ENCODE assay signal across 4 fruit fly cellular contexts in genomic region chrX:7179274-7179673, dm6.
TF ChIP-seq lines count a peak whose summit lies in the region.

No protein-coding gene starts in this region.

- TF ChIP-seq CTCF in whole organism, embryonic (GFP tag; optimal IDR thresholded peaks at IDR 0.05; lab: Kevin White, UChicago): no peak

TF ChIP-seq in whole organism, embryonic, 481 proteins besides CTCF, POLR2A, EP300 and RAD21 (continues in another document):
- TF ChIP-seq sens (GFP tag; lab: Kevin White, UChicago) (peak; percentile 11), CG18764 (GFP tag; optimal IDR thresholded peaks at IDR 0.05; lab: Kevin White, UChicago) (no peak), ab (GFP tag; optimal IDR thresholded peaks at IDR 0.05; lab: Kevin White, UChicago) (no peak), rib (GFP tag; IDR thresholded peaks at IDR 0.05; lab: Robert Waterston, UW) (no peak), E2f2 (GFP tag; IDR thresholded peaks at IDR 0.05; lab: Robert Waterston, UW) (no peak), tll (GFP tag; optimal IDR thresholded peaks at IDR 0.05; lab: Kevin White, UChicago) (no peak), Tbp (GFP tag; optimal IDR thresholded peaks at IDR 0.05; lab: Kevin White, UChicago) (no peak), CG6689 (GFP tag; IDR thresholded peaks at IDR 0.05; lab: Robert Waterston, UW) (no peak), grau (tag; optimal IDR thresholded peaks at IDR 0.05; lab: Kevin White, UChicago) (peak; percentile 13), Ada2b (GFP tag; IDR thresholded peaks at IDR 0.05; lab: Robert Waterston, UW) (no peak), Awh (GFP tag; IDR thresholded peaks at IDR 0.05; lab: Robert Waterston, UW) (no peak), CG17186 (GFP tag; optimal IDR thresholded peaks at IDR 0.05; lab: Kevin White, UChicago) (no peak), CG12391 (tag; optimal IDR thresholded peaks at IDR 0.05; lab: Kevin White, UChicago) (no peak), CG12744 (GFP tag; optimal IDR thresholded peaks at IDR 0.05; lab: Kevin White, UChicago) (no peak), bsh (GFP tag; optimal IDR thresholded peaks at IDR 0.05; lab: Kevin White, UChicago) (peak in 1 of 2 experiments; percentile 21), phol (tag; optimal IDR thresholded peaks at IDR 0.05; lab: Kevin White, UChicago) (no peak), Drgx (GFP tag; IDR thresholded peaks at IDR 0.05; lab: Robert Waterston, UW) (peak; percentile 31; the same call in 1 of the 2 replicates), ap (GFP tag; IDR thresholded peaks at IDR 0.05; lab: Robert Waterston, UW) (no peak), Hmx (GFP tag; optimal IDR thresholded peaks at IDR 0.05; lab: Kevin White, UChicago) (no peak), Sry-β (GFP tag; optimal IDR thresholded peaks at IDR 0.05; lab: Kevin White, UChicago) (no peak), slbo (GFP tag; IDR thresholded peaks at IDR 0.05; lab: Robert Waterston, UW) (no peak), CG15696 (tag; optimal IDR thresholded peaks at IDR 0.05; lab: Kevin White, UChicago) (no peak), CG34224 (GFP tag; IDR thresholded peaks at IDR 0.05; lab: Robert Waterston, UW; ENCODE audit: partially characterized antibody) (no peak), fd3F (GFP tag; optimal IDR thresholded peaks at IDR 0.05; lab: Kevin White, UChicago) (no peak)

TF ChIP-seq in whole organism, prepupa, 60 proteins besides CTCF, POLR2A, EP300 and RAD21 (continues in another document):
- no peak for TF ChIP-seq Hr38 (GFP tag; optimal IDR thresholded peaks at IDR 0.05; lab: Kevin White, UChicago)
- TF ChIP-seq dac (GFP tag; optimal IDR thresholded peaks at IDR 0.05; lab: Kevin White, UChicago): peak; percentile 54
- TF ChIP-seq Eip93F (GFP tag; optimal IDR thresholded peaks at IDR 0.05; lab: Kevin White, UChicago): no peak
- TF ChIP-seq CG8319 (GFP tag; optimal IDR thresholded peaks at IDR 0.05; lab: Kevin White, UChicago): peak; percentile 28
- TF ChIP-seq CG34406 (GFP tag; optimal IDR thresholded peaks at IDR 0.05; lab: Kevin White, UChicago): peak; percentile 40
- TF ChIP-seq topi (GFP tag; optimal IDR thresholded peaks at IDR 0.05; lab: Kevin White, UChicago): peak; percentile 28
- peak; percentile 57 for TF ChIP-seq pdm3 (GFP tag; optimal IDR thresholded peaks at IDR 0.05; lab: Kevin White, UChicago)
- TF ChIP-seq vri (GFP tag; optimal IDR thresholded peaks at IDR 0.05; lab: Kevin White, UChicago): no peak
- peak; percentile 22 for TF ChIP-seq dsx (GFP tag; optimal IDR thresholded peaks at IDR 0.05; lab: Kevin White, UChicago; ENCODE audit: poor library complexity, severe bottlenecking)
- peak; percentile 61 for TF ChIP-seq esn (GFP tag; optimal IDR thresholded peaks at IDR 0.05; lab: Kevin White, UChicago)
- TF ChIP-seq Lpt (GFP tag; optimal IDR thresholded peaks at IDR 0.05; lab: Kevin White, UChicago): peak; percentile 52
- peak; percentile 18 for TF ChIP-seq CG6276 (GFP tag; optimal IDR thresholded peaks at IDR 0.05; lab: Kevin White, UChicago)
- peak; percentile 22 for TF ChIP-seq Ets96B (tag; optimal IDR thresholded peaks at IDR 0.05; lab: Kevin White, UChicago)
- peak; percentile 52 to 53 for TF ChIP-seq ss (GFP tag; optimal IDR thresholded peaks at IDR 0.05; lab: Kevin White, UChicago)
- peak; percentile 67 for TF ChIP-seq CG8119 (GFP tag; IDR thresholded peaks at IDR 0.05; lab: Robert Waterston, UW)
- peak; percentile 15 for TF ChIP-seq CG1621 (tag; optimal IDR thresholded peaks at IDR 0.05; lab: Kevin White, UChicago)
- peak; percentile 55; the same call in 1 of the 3 replicates for TF ChIP-seq eg (GFP tag; IDR thresholded peaks at IDR 0.05; lab: Robert Waterston, UW)
- 0 out of 2 replicates have a peak, but pooled peaks have one; percentile 39 for TF ChIP-seq Gug (GFP tag; IDR thresholded peaks at IDR 0.05; lab: Robert Waterston, UW)
- peak; percentile 90 for TF ChIP-seq Eip78C (GFP tag; lab: Kevin White, UChicago)
- TF ChIP-seq Eip75B (GFP tag; optimal IDR thresholded peaks at IDR 0.05; lab: Kevin White, UChicago): peak; percentile 53
- TF ChIP-seq CG7368 (GFP tag; optimal IDR thresholded peaks at IDR 0.05; lab: Kevin White, UChicago): peak; percentile 28
- peak; percentile 47 for TF ChIP-seq OdsH (GFP tag; optimal IDR thresholded peaks at IDR 0.05; lab: Kevin White, UChicago)
- peak; percentile 60 for TF ChIP-seq CG6792 (GFP tag; optimal IDR thresholded peaks at IDR 0.05; lab: Kevin White, UChicago)

TF ChIP-seq in whole organism, pupa, 21 proteins besides CTCF, POLR2A, EP300 and RAD21:
- TF ChIP-seq Pif1B (GFP tag; optimal IDR thresholded peaks at IDR 0.05; lab: Kevin White, UChicago) (peak; percentile 38), D1 (tag; optimal IDR thresholded peaks at IDR 0.05; lab: Kevin White, UChicago) (no peak), Ets98B (GFP tag; IDR thresholded peaks at IDR 0.05; lab: Robert Waterston, UW) (peak; percentile 62), CG15710 (tag; optimal IDR thresholded peaks at IDR 0.05; lab: Kevin White, UChicago) (peak; percentile 44), CG34367 (tag; optimal IDR thresholded peaks at IDR 0.05; lab: Kevin White, UChicago) (peak; percentile 40), CG12605 (GFP tag; IDR thresholded peaks at IDR 0.05; lab: Robert Waterston, UW) (peak; percentile 46; the same call in 1 of the 2 replicates), CG9948 (tag; optimal IDR thresholded peaks at IDR 0.05; lab: Kevin White, UChicago) (peak; percentile 36), CG8301 (tag; optimal IDR thresholded peaks at IDR 0.05; lab: Kevin White, UChicago) (peak; percentile 53), CG13204 (GFP tag; optimal IDR thresholded peaks at IDR 0.05; lab: Kevin White, UChicago) (no peak), CG10348 (GFP tag; IDR thresholded peaks at IDR 0.05; lab: Robert Waterston, UW) (no peak), CG32121 (GFP tag; IDR thresholded peaks at IDR 0.05; lab: Robert Waterston, UW) (peak; percentile 27; the same call in 1 of the 2 replicates), CG4496 (GFP tag; IDR thresholded peaks at IDR 0.05; lab: Robert Waterston, UW) (peak; percentile 61; the same call in 1 of the 3 replicates), CG14655 (GFP tag; optimal IDR thresholded peaks at IDR 0.05; lab: Kevin White, UChicago) (peak; percentile 69), Snoo (tag; optimal IDR thresholded peaks at IDR 0.05; lab: Kevin White, UChicago) (peak; percentile 39), rn (GFP tag; IDR thresholded peaks at IDR 0.05; lab: Robert Waterston, UW) (no peak), gl (tag; optimal IDR thresholded peaks at IDR 0.05; lab: Kevin White, UChicago) (no peak), EcR (GFP tag; optimal IDR thresholded peaks at IDR 0.05; lab: Kevin White, UChicago) (no peak), CG17806 (tag; optimal IDR thresholded peaks at IDR 0.05; lab: Kevin White, UChicago) (peak; percentile 50), fd96Ca (GFP tag; IDR thresholded peaks at IDR 0.05; lab: Robert Waterston, UW) (peak; percentile 51; the same call in 2 of the 3 replicates), Pif1A (GFP tag; optimal IDR thresholded peaks at IDR 0.05; lab: Kevin White, UChicago) (peak; percentile 54), CG8159 (tag; optimal IDR thresholded peaks at IDR 0.05; lab: Kevin White, UChicago) (peak; percentile 54)

TF ChIP-seq in whole organism, wandering third instar larva, 38 proteins besides CTCF, POLR2A, EP300 and RAD21:
- peak; percentile 37 for TF ChIP-seq fru (GFP tag; optimal IDR thresholded peaks at IDR 0.05; lab: Kevin White, UChicago)
- no peak for TF ChIP-seq jim (GFP tag; optimal IDR thresholded peaks at IDR 0.05; lab: Kevin White, UChicago)
- TF ChIP-seq CG32264 (GFP tag; optimal IDR thresholded peaks at IDR 0.05; lab: Kevin White, UChicago): no peak
- no peak for TF ChIP-seq Hnf4 (GFP tag; optimal IDR thresholded peaks at IDR 0.05; lab: Kevin White, UChicago)
- TF ChIP-seq tai (GFP tag; optimal IDR thresholded peaks at IDR 0.05; lab: Kevin White, UChicago): no peak
- no peak for TF ChIP-seq lola (GFP tag; optimal IDR thresholded peaks at IDR 0.05; lab: Kevin White, UChicago)
- peak; percentile 33 for TF ChIP-seq ey (GFP tag; optimal IDR thresholded peaks at IDR 0.05; lab: Kevin White, UChicago)
- TF ChIP-seq Dfd (GFP tag; optimal IDR thresholded peaks at IDR 0.05; lab: Kevin White, UChicago): no peak
- peak; percentile 40 for TF ChIP-seq h (GFP tag; optimal IDR thresholded peaks at IDR 0.05; lab: Kevin White, UChicago)
- TF ChIP-seq Sp1 (GFP tag; optimal IDR thresholded peaks at IDR 0.05; lab: Kevin White, UChicago): peak; percentile 18
- TF ChIP-seq dl (GFP tag; optimal IDR thresholded peaks at IDR 0.05; lab: Kevin White, UChicago; ENCODE audit: insufficient read depth in 1 of 2, partially characterized antibody in 2 of 2): no peak
- no peak for TF ChIP-seq Hr78 (GFP tag; optimal IDR thresholded peaks at IDR 0.05; lab: Kevin White, UChicago)
- no peak for TF ChIP-seq sv (GFP tag; optimal IDR thresholded peaks at IDR 0.05; lab: Kevin White, UChicago)
- TF ChIP-seq br (GFP tag; optimal IDR thresholded peaks at IDR 0.05; lab: Kevin White, UChicago): peak; percentile 33
- no peak for TF ChIP-seq Myc (optimal IDR thresholded peaks at IDR 0.05; lab: Kevin White, UChicago)
- peak; percentile 59 for TF ChIP-seq woc (GFP tag; optimal IDR thresholded peaks at IDR 0.05; lab: Kevin White, UChicago)
- TF ChIP-seq HLH106 (tag; optimal IDR thresholded peaks at IDR 0.05; lab: Kevin White, UChicago): no peak
- no peak for TF ChIP-seq Hr83 (GFP tag; optimal IDR thresholded peaks at IDR 0.05; lab: Kevin White, UChicago; ENCODE audit: poor library complexity, severe bottlenecking)
- TF ChIP-seq brk (GFP tag; optimal IDR thresholded peaks at IDR 0.05; lab: Kevin White, UChicago): no peak
- no peak for TF ChIP-seq Rel (GFP tag; optimal IDR thresholded peaks at IDR 0.05; lab: Kevin White, UChicago)
- no peak for TF ChIP-seq Rel (tag; optimal IDR thresholded peaks at IDR 0.05; lab: Kevin White, UChicago)
- no peak for TF ChIP-seq CrebA (GFP tag; optimal IDR thresholded peaks at IDR 0.05; lab: Kevin White, UChicago; ENCODE audit: borderline replicate concordance)
- TF ChIP-seq pan (optimal IDR thresholded peaks at IDR 0.05; lab: Kevin White, UChicago): no peak
- TF ChIP-seq CG9705 (GFP tag; optimal IDR thresholded peaks at IDR 0.05; lab: Kevin White, UChicago): no peak
- TF ChIP-seq rgr (GFP tag; optimal IDR thresholded peaks at IDR 0.05; lab: Kevin White, UChicago): peak; percentile 14
- TF ChIP-seq Dif (GFP tag; optimal IDR thresholded peaks at IDR 0.05; lab: Kevin White, UChicago; ENCODE audit: partially characterized antibody): no peak
- TF ChIP-seq Vsx2 (GFP tag; optimal IDR thresholded peaks at IDR 0.05; lab: Kevin White, UChicago; ENCODE audit: partially characterized antibody): no peak
- no peak for TF ChIP-seq Jra (GFP tag; optimal IDR thresholded peaks at IDR 0.05; lab: Kevin White, UChicago)
- TF ChIP-seq foxo (GFP tag; optimal IDR thresholded peaks at IDR 0.05; lab: Kevin White, UChicago): peak in 1 of 2 experiments; percentile 48
- TF ChIP-seq dmrt93B (GFP tag; optimal IDR thresholded peaks at IDR 0.05; lab: Kevin White, UChicago): no peak
- peak; percentile 4 for TF ChIP-seq OdsH (GFP tag; optimal IDR thresholded peaks at IDR 0.05; lab: Kevin White, UChicago)

Comparison
In these comparisons a context has a peak if more than half of its experiments do, and no peak if none do; other contexts are left out.
1. Of the 7 proteins assayed by ChIP-seq in both whole organism, embryonic and whole organism, prepupa: peak only in whole organism, embryonic: none; only in whole organism, prepupa: Gug, Hr39, Lpt and Sox102F; in both: none; in neither: 3.